Worm (Caenorhabditis elegans) whole organism, L1 larva: ENCODE data around the gene ncx-2.

Experiments
- ceh-82 ChIP-seq, 3 experiments: fragments of 150-350 bp in 1 of 3; sonication (generic microtip) in 2 of 3; optimal IDR thresholded peaks; 2 replicates each; lab custom pipeline; 2014 to 2017; ENCODE audit warnings: missing biosample characterization in 3 of 3, missing genetic modification characterization in 3 of 3
- lin-13 ChIP-seq: fragments of 150-350 bp; optimal IDR thresholded peaks from 2 replicates; lab custom pipeline; 2014; ENCODE audit warnings: missing biosample characterization, missing genetic modification reagents, missing genetic modification characterization
- lin-15B ChIP-seq: fragments of 150-350 bp; sonication (generic microtip); optimal IDR thresholded peaks from 3 replicates; lab custom pipeline; 2014; ENCODE audit warnings: missing biosample characterization, missing genetic modification characterization
- lin-35 ChIP-seq, 2 experiments: fragments of 150-350 bp; optimal IDR thresholded peaks; 2 replicates each; lab custom pipeline; 2014; ENCODE audit warnings: missing biosample characterization in 2 of 2, missing genetic modification characterization in 2 of 2, missing genetic modification reagents in 2 of 2
- nhr-76 ChIP-seq: sonication (generic microtip); optimal IDR thresholded peaks from 2 replicates; lab custom pipeline; 2017; ENCODE audit warnings: missing biosample characterization, missing genetic modification characterization
- nhr-77 ChIP-seq: fragments of 150-350 bp; optimal IDR thresholded peaks from 2 replicates; lab custom pipeline; 2014; ENCODE audit warnings: missing biosample characterization, missing genetic modification characterization
- rnt-1 ChIP-seq: sonication (generic microtip); optimal IDR thresholded peaks from 2 replicates; lab custom pipeline; 2016; ENCODE audit warnings: mild to moderate bottlenecking, missing genetic modification characterization, moderate library complexity, missing compliant biosample characterization
- skn-1 ChIP-seq: fragments of 150-350 bp; optimal IDR thresholded peaks from 2 replicates; lab custom pipeline; 2014; ENCODE audit warnings: missing biosample characterization, missing genetic modification characterization

ce11 chrV:5311635-5312034, 8.1 kb downstream of the ncx-2 start, which contains the start of gene C10G8.4:
- no peak for TF ChIP-seq skn-1 (tag; lab: Kevin White, UChicago)
- no peak for TF ChIP-seq lin-35 (GFP tag; optimal IDR thresholded peaks at IDR 0.05; lab: Kevin White, UChicago)
- no peak for TF ChIP-seq nhr-76 (tag; lab: Kevin White, UChicago)
- TF ChIP-seq lin-13, result no peak
- no peak for TF ChIP-seq ceh-82 (tag; optimal IDR thresholded peaks at IDR 0.05; lab: Kevin White, UChicago)
- no peak for TF ChIP-seq lin-15B
- no peak for TF ChIP-seq rnt-1 (tag; lab: Kevin White, UChicago)
- no peak for TF ChIP-seq nhr-77
